Fruit fly (Drosophila melanogaster) whole organism, embryonic: ENCODE data around the gene CG31207.

Source experiments
- ATbp ChIP-seq: fragments of 200-800 bp; sonication (Bioruptor generic); optimal IDR thresholded peaks from 2 replicates; lab custom pipeline; 2017; ENCODE audit warnings: missing biosample characterization, mild to moderate bottlenecking, missing genetic modification characterization, missing genetic modification reagents
- Bgb ChIP-seq: fragments of 200-800 bp; sonication (Bioruptor generic); IDR thresholded peaks from 2 replicates; pipeline ENCODE4 v1.3.6; 2022; ENCODE audit warnings: missing biosample characterization, missing genetic modification characterization; ENCODE audit not compliant: partially characterized antibody
- CG10366 ChIP-seq: fragments of 200-800 bp; sonication (Bioruptor generic); IDR thresholded peaks from 2 replicates; pipeline ENCODE4 v1.3.6; 2022; ENCODE audit warnings: missing biosample characterization, missing genetic modification characterization
- CG11695 ChIP-seq: fragments of 200-800 bp; sonication (Bioruptor generic); IDR thresholded peaks from 3 replicates; pipeline ENCODE4 v1.3.6; 2022; ENCODE audit warnings: missing biosample characterization, missing genetic modification characterization
- CG11696 ChIP-seq: fragments of 200-800 bp; sonication (Bioruptor generic); IDR thresholded peaks from 2 replicates; pipeline ENCODE4 v1.3.6; 2022; ENCODE audit warnings: missing biosample characterization, missing genetic modification characterization
- CG12155 ChIP-seq: fragments of 200-800 bp; sonication (Bioruptor generic); optimal IDR thresholded peaks from 3 replicates; lab custom pipeline; 2016; ENCODE audit warnings: missing biosample characterization, missing genetic modification characterization
- CG12769 ChIP-seq: fragments of 200-800 bp; sonication (Bioruptor generic); optimal IDR thresholded peaks from 2 replicates; lab custom pipeline; 2019; ENCODE audit warnings: missing biosample characterization, mild to moderate bottlenecking, missing genetic modification characterization, moderate library complexity
- CG13296 ChIP-seq: fragments of 200-800 bp; sonication (Bioruptor generic); optimal IDR thresholded peaks from 3 replicates; lab custom pipeline; 2018; ENCODE audit warnings: missing biosample characterization, mild to moderate bottlenecking, missing genetic modification characterization
- CG14441 ChIP-seq: fragments of 200-800 bp; sonication (Bioruptor generic); IDR thresholded peaks from 2 replicates; pipeline ENCODE4 v1.3.6; 2022; ENCODE audit warnings: missing biosample characterization, missing genetic modification characterization
- CG14965 ChIP-seq: fragments of 200-800 bp; sonication (Bioruptor generic); optimal IDR thresholded peaks from 2 replicates; lab custom pipeline; 2016; ENCODE audit warnings: missing biosample characterization, missing genetic modification characterization, borderline replicate concordance
- CG15601 ChIP-seq: fragments of 200-800 bp; sonication (Bioruptor generic); optimal IDR thresholded peaks from 3 replicates; lab custom pipeline; 2019; ENCODE audit warnings: missing biosample characterization, mild to moderate bottlenecking, missing genetic modification characterization, moderate library complexity
- CG15696 ChIP-seq: fragments of 200-800 bp; sonication (Bioruptor generic); optimal IDR thresholded peaks from 2 replicates; lab custom pipeline; 2019; ENCODE audit warnings: missing biosample characterization, mild to moderate bottlenecking, missing genetic modification characterization, moderate library complexity
- CG17802 ChIP-seq: fragments of 200-800 bp; sonication (Bioruptor generic); optimal IDR thresholded peaks from 2 replicates; lab custom pipeline; 2018; ENCODE audit warnings: missing biosample characterization, mild to moderate bottlenecking, missing genetic modification characterization, moderate library complexity
- CG1832 ChIP-seq: fragments of 200-800 bp; sonication (Bioruptor generic); optimal IDR thresholded peaks from 2 replicates; lab custom pipeline; 2017; ENCODE audit warnings: missing biosample characterization, mild to moderate bottlenecking, missing genetic modification characterization, inconsistent platforms
- CG30020 ChIP-seq: fragments of 200-800 bp; optimal IDR thresholded peaks from 2 replicates; lab custom pipeline; 2019; ENCODE audit warnings: missing biosample characterization, mild to moderate bottlenecking, missing genetic modification characterization, moderate library complexity
- CG31365 ChIP-seq: fragments of 200-800 bp; sonication (Bioruptor generic); optimal IDR thresholded peaks from 2 replicates; lab custom pipeline; 2018; ENCODE audit warnings: missing biosample characterization, mild to moderate bottlenecking, missing genetic modification characterization
- CG31441 ChIP-seq: fragments of 200-800 bp; sonication (Bioruptor generic); IDR thresholded peaks from 2 replicates; pipeline ENCODE4 v1.3.6; 2022; ENCODE audit warnings: missing biosample characterization, missing genetic modification characterization
- CG33557 ChIP-seq: fragments of 200-800 bp; sonication (Bioruptor generic); optimal IDR thresholded peaks from 2 replicates; lab custom pipeline; 2019; ENCODE audit warnings: missing biosample characterization, mild to moderate bottlenecking, missing genetic modification characterization, moderate library complexity
- CG4707 ChIP-seq: fragments of 200-800 bp; sonication (Bioruptor generic); optimal IDR thresholded peaks from 2 replicates; lab custom pipeline; 2018; ENCODE audit warnings: missing biosample characterization, mild to moderate bottlenecking, missing genetic modification characterization, moderate library complexity
- CG6175 ChIP-seq: fragments of 200-800 bp; sonication (Bioruptor generic); IDR thresholded peaks from 3 replicates; pipeline ENCODE4 v1.3.6; 2022; ENCODE audit warnings: missing biosample characterization, missing genetic modification characterization
- CG7271 ChIP-seq: fragments of 200-800 bp; sonication (Bioruptor generic); optimal IDR thresholded peaks from 2 replicates; lab custom pipeline; 2018; ENCODE audit warnings: missing biosample characterization, mild to moderate bottlenecking, missing genetic modification characterization, moderate library complexity
- Chrac-16 ChIP-seq: fragments of 200-800 bp; sonication (Bioruptor generic); optimal IDR thresholded peaks from 3 replicates; lab custom pipeline; 2016; ENCODE audit warnings: missing biosample characterization, missing genetic modification characterization
- Dp ChIP-seq: fragments of 200-800 bp; sonication (Bioruptor generic); optimal IDR thresholded peaks from 2 replicates; lab custom pipeline; 2018; ENCODE audit warnings: missing biosample characterization, mild to moderate bottlenecking, missing genetic modification characterization, moderate library complexity
- HLH4C ChIP-seq: fragments of 200-800 bp; sonication (Bioruptor generic); IDR thresholded peaks from 3 replicates; pipeline ENCODE4 v1.3.6; 2022; ENCODE audit warnings: missing biosample characterization, missing genetic modification characterization; ENCODE audit not compliant: partially characterized antibody
- Hr51 ChIP-seq, 2 experiments: fragments of 200-800 bp; sonication (Bioruptor generic); optimal IDR thresholded peaks; 2 replicates in 1 of 2; 3 replicates in 1 of 2; lab custom pipeline; 2016 to 2018; ENCODE audit warnings: missing biosample characterization in 2 of 2, missing genetic modification characterization in 2 of 2, mild to moderate bottlenecking in 1 of 2, moderate library complexity in 1 of 2
- Hsf ChIP-seq: fragments of 200-800 bp; sonication (Bioruptor generic); optimal IDR thresholded peaks from 3 replicates; lab custom pipeline; 2016; ENCODE audit warnings: missing biosample characterization, missing genetic modification characterization
- MESR4 ChIP-seq: fragments of 200-800 bp; sonication (Bioruptor generic); optimal IDR thresholded peaks from 2 replicates; lab custom pipeline; 2018; ENCODE audit warnings: missing biosample characterization, mild to moderate bottlenecking, missing genetic modification characterization, moderate library complexity
- MTF-1 ChIP-seq: fragments of 200-800 bp; sonication (Bioruptor generic); optimal IDR thresholded peaks from 2 replicates; lab custom pipeline; 2018; ENCODE audit warnings: missing biosample characterization, mild to moderate bottlenecking, missing genetic modification characterization, borderline replicate concordance
- NK7.1 ChIP-seq: fragments of 200-800 bp; sonication (Bioruptor generic); optimal IDR thresholded peaks from 3 replicates; lab custom pipeline; 2016; ENCODE audit warnings: missing biosample characterization, missing genetic modification characterization
- Neu2 ChIP-seq: fragments of 200-800 bp; sonication (Bioruptor generic); optimal IDR thresholded peaks from 3 replicates; lab custom pipeline; 2016; ENCODE audit warnings: missing biosample characterization, missing genetic modification characterization, borderline replicate concordance
- Sox102F ChIP-seq: fragments of 200-800 bp; sonication (Bioruptor generic); optimal IDR thresholded peaks from 2 replicates; lab custom pipeline; 2018; ENCODE audit warnings: missing biosample characterization, mild to moderate bottlenecking, missing genetic modification characterization, moderate library complexity
- Xrp1 ChIP-seq: fragments of 200-800 bp; sonication (Bioruptor generic); IDR thresholded peaks from 2 replicates; pipeline ENCODE4 v1.3.6; 2022; ENCODE audit warnings: missing biosample characterization, missing genetic modification characterization
- aop ChIP-seq: fragments of 200-800 bp; sonication (Bioruptor generic); IDR thresholded peaks from 2 replicates; pipeline ENCODE4 v1.3.6; 2022; ENCODE audit warnings: missing biosample characterization, missing genetic modification characterization
- ato ChIP-seq: fragments of 200-800 bp; sonication (Bioruptor generic); IDR thresholded peaks from 2 replicates; pipeline ENCODE4 v1.3.6; 2022; ENCODE audit warnings: missing biosample characterization, missing genetic modification characterization; ENCODE audit not compliant: partially characterized antibody
- chif ChIP-seq, 2 experiments: fragments of 200-800 bp; sonication (Bioruptor generic); optimal IDR thresholded peaks; 3 replicates each; lab custom pipeline; 2016; ENCODE audit warnings: missing biosample characterization in 2 of 2, missing genetic modification characterization in 2 of 2
- crc ChIP-seq: fragments of 200-800 bp; sonication (Bioruptor generic); optimal IDR thresholded peaks from 2 replicates; lab custom pipeline; 2016; ENCODE audit warnings: missing biosample characterization, missing genetic modification characterization
- eve ChIP-seq, 2 experiments: fragments of >200 bp; optimal IDR thresholded peaks; 2 replicates each; lab custom pipeline; 2017; ENCODE audit warnings: missing biosample characterization in 2 of 2, missing genetic modification characterization in 2 of 2
- gro ChIP-seq: fragments of 200-800 bp; sonication (Bioruptor generic); optimal IDR thresholded peaks from 2 replicates; lab custom pipeline; 2016; ENCODE audit warnings: missing biosample characterization, missing genetic modification characterization
- lab ChIP-seq: fragments of 200-800 bp; sonication (Bioruptor generic); optimal IDR thresholded peaks from 3 replicates; lab custom pipeline; 2017; ENCODE audit warnings: missing biosample characterization, missing genetic modification characterization, mild to moderate bottlenecking, moderate library complexity, missing genetic modification reagents
- lola ChIP-seq, 3 experiments: fragments of >200 bp in 2 of 3; fragments of 200-800 bp in 1 of 3; sonication (Bioruptor generic) in 1 of 3; optimal IDR thresholded peaks; 2 replicates each; lab custom pipeline; 2017 to 2019; ENCODE audit warnings: missing biosample characterization in 3 of 3, missing genetic modification characterization in 3 of 3, mild to moderate bottlenecking in 1 of 3, moderate library complexity in 1 of 3
- nom ChIP-seq: fragments of 200-800 bp; sonication (Bioruptor generic); optimal IDR thresholded peaks from 2 replicates; lab custom pipeline; 2017; ENCODE audit warnings: missing biosample characterization, missing genetic modification characterization, mild to moderate bottlenecking, moderate library complexity, missing genetic modification reagents
- sd ChIP-seq: fragments of 200-800 bp; sonication (Bioruptor generic); optimal IDR thresholded peaks from 3 replicates; lab custom pipeline; 2018; ENCODE audit warnings: missing biosample characterization, mild to moderate bottlenecking, missing genetic modification characterization, moderate library complexity
- slbo ChIP-seq: fragments of 200-800 bp; sonication (Bioruptor generic); IDR thresholded peaks from 2 replicates; pipeline ENCODE4 v1.3.6; 2022; ENCODE audit warnings: missing biosample characterization, missing genetic modification characterization
- sqz ChIP-seq: fragments of 200-800 bp; sonication (Bioruptor generic); optimal IDR thresholded peaks from 3 replicates; lab custom pipeline; 2018; ENCODE audit warnings: missing biosample characterization, mild to moderate bottlenecking, missing genetic modification characterization

CG31207 gene

dm6 chr3R:21065010-21065695 lies 18.3 kb upstream of the CG31207 start, which contains the start of gene AnxB9 (continued):
- TF ChIP-seq chif (GFP tag; optimal IDR thresholded peaks at IDR 0.05; lab: Kevin White, UChicago) (no peak), CG4707 (GFP tag; lab: Kevin White, UChicago) (peak; percentile 30), CG11695 (GFP tag; lab: Robert Waterston, UW) (0 out of 3 replicates have a peak, but pooled peaks have one; percentile 44), gro (GFP tag; lab: Kevin White, UChicago) (peak; percentile 71), sqz (GFP tag; lab: Kevin White, UChicago) (peak; percentile 33), crc (GFP tag; lab: Kevin White, UChicago) (no peak), sd (tag; lab: Kevin White, UChicago) (peak; percentile 94), CG33557 (GFP tag; lab: Kevin White, UChicago) (peak; percentile 17), CG15601 (tag; lab: Kevin White, UChicago) (peak; percentile 8), CG10366 (GFP tag; lab: Robert Waterston, UW) (no peak), MTF-1 (GFP tag; lab: Kevin White, UChicago) (peak; percentile 71), ato (GFP tag; lab: Robert Waterston, UW) (peak; percentile 39), HLH4C (no peak), slbo (GFP tag; lab: Robert Waterston, UW) (peak; percentile 43), lab (GFP tag; lab: Kevin White, UChicago) (peak; percentile 73), MESR4 (peak; percentile 57), Hsf (GFP tag; lab: Kevin White, UChicago) (no peak), Hr51 (GFP tag; optimal IDR thresholded peaks at IDR 0.05; lab: Kevin White, UChicago) (no peak), Xrp1 (GFP tag; lab: Robert Waterston, UW) (peak; percentile 16; the same call in 1 of the 2 replicates)
- TF ChIP-seq, all 482 proteins: peak for 180

- TF ChIP-seq CG12155 (GFP tag; lab: Kevin White, UChicago) (peak; percentile 57), CG14965 (GFP tag; lab: Kevin White, UChicago) (no peak), CG15696 (no peak), ATbp (GFP tag; lab: Kevin White, UChicago) (no peak), MESR4 (peak; percentile 90), lola (GFP tag; optimal IDR thresholded peaks at IDR 0.05; lab: Kevin White, UChicago) (no peak), CG1832 (GFP tag; lab: Kevin White, UChicago) (no peak), CG31365 (tag; lab: Kevin White, UChicago) (no peak), CG11696 (GFP tag; lab: Robert Waterston, UW) (no peak), CG17802 (no peak), CG31441 (GFP tag; lab: Robert Waterston, UW) (no peak), Dp (GFP tag; lab: Kevin White, UChicago) (peak; percentile 99), NK7.1 (GFP tag; lab: Kevin White, UChicago) (no peak), CG13296 (GFP tag; lab: Kevin White, UChicago) (no peak), Chrac-16 (GFP tag; lab: Kevin White, UChicago) (no peak), CG30020 (tag; lab: Kevin White, UChicago) (peak; percentile 13), Neu2 (GFP tag; lab: Kevin White, UChicago) (peak; percentile 98), Bgb (GFP tag; lab: Robert Waterston, UW) (peak; percentile 94), CG14441 (GFP tag; lab: Robert Waterston, UW) (no peak), CG6175 (GFP tag; lab: Robert Waterston, UW) (no peak), CG7271 (no peak), aop (no peak; the same call in 1 of the 2 replicates), CG12769 (tag; lab: Kevin White, UChicago) (peak; percentile 45), Sox102F (GFP tag; lab: Kevin White, UChicago) (no peak), eve (GFP tag; optimal IDR thresholded peaks at IDR 0.05; lab: Kevin White, UChicago) (no peak), nom (GFP tag; lab: Kevin White, UChicago) (peak; percentile 18)
These were observed 17.4 kb upstream of the CG31207 start, which contains the start of gene Cortactin for dm6 chr3R:21064000-21064924. Cortactin (minus strand) TSS chr3R:21064471.
